Worm (Caenorhabditis elegans) whole organism, L2 larva: Measurements from ENCODE around the gene K02F3.9.

ENCODE experiments used
- F13H6.1 ChIP-seq: sonication (generic microtip); optimal IDR thresholded peaks from 2 replicates; lab custom pipeline; 2016; ENCODE audit warnings: missing genetic modification characterization, missing compliant biosample characterization
- ZK546.5 ChIP-seq: sonication (generic microtip); optimal IDR thresholded peaks from 2 replicates; lab custom pipeline; 2017; ENCODE audit warnings: missing biosample characterization, missing genetic modification characterization
- alr-1 ChIP-seq: fragments of 150-350 bp; optimal IDR thresholded peaks from 2 replicates; lab custom pipeline; 2014; ENCODE audit warnings: missing biosample characterization, missing genetic modification characterization
- aly-2 ChIP-seq: fragments of 150-350 bp; optimal IDR thresholded peaks from 2 replicates; lab custom pipeline; 2014; ENCODE audit warnings: missing biosample characterization, missing genetic modification characterization
- ama-1 ChIP-seq: fragments of 150-350 bp; optimal IDR thresholded peaks from 2 replicates; lab custom pipeline; 2018; ENCODE audit warnings: inconsistent platforms
- blmp-1 ChIP-seq: sonication (generic microtip); optimal IDR thresholded peaks from 2 replicates; lab custom pipeline; 2017; ENCODE audit warnings: missing genetic modification characterization, mild to moderate bottlenecking, missing compliant biosample characterization, antibody characterized with exemption, moderate library complexity; ENCODE audit not compliant: insufficient read depth
- ceh-16 ChIP-seq: fragments of 150-350 bp; optimal IDR thresholded peaks from 2 replicates; lab custom pipeline; 2014; ENCODE audit warnings: missing biosample characterization, missing genetic modification characterization
- ceh-82 ChIP-seq: fragments of 150-350 bp; optimal IDR thresholded peaks from 2 replicates; lab custom pipeline; 2014; ENCODE audit warnings: missing biosample characterization, missing genetic modification characterization
- crh-2 ChIP-seq: sonication (generic microtip); optimal IDR thresholded peaks from 2 replicates; lab custom pipeline; 2017; ENCODE audit warnings: missing biosample characterization, missing genetic modification characterization
- elt-1 ChIP-seq: fragments of 150-350 bp; optimal IDR thresholded peaks from 2 replicates; lab custom pipeline; 2014; ENCODE audit warnings: missing biosample characterization, missing genetic modification characterization
- elt-3 ChIP-seq: sonication (generic microtip); optimal IDR thresholded peaks from 2 replicates; lab custom pipeline; 2017; ENCODE audit warnings: missing biosample characterization, missing genetic modification characterization
- fos-1 ChIP-seq: fragments of 150-350 bp; optimal IDR thresholded peaks from 2 replicates; lab custom pipeline; 2014; ENCODE audit warnings: missing biosample characterization, missing genetic modification characterization
- gmeb-1 ChIP-seq: fragments of 150-350 bp; optimal IDR thresholded peaks from 2 replicates; lab custom pipeline; 2014; ENCODE audit warnings: missing biosample characterization, missing genetic modification characterization
- lin-13 ChIP-seq: fragments of 150-350 bp; optimal IDR thresholded peaks from 2 replicates; lab custom pipeline; 2014; ENCODE audit warnings: missing biosample characterization, missing genetic modification reagents, missing genetic modification characterization
- lin-39 ChIP-seq: fragments of 150-350 bp; optimal IDR thresholded peaks from 2 replicates; lab custom pipeline; 2014; ENCODE audit warnings: missing biosample characterization, missing genetic modification reagents, missing genetic modification characterization
- lsy-2 ChIP-seq, 2 experiments: fragments of 150-350 bp in 1 of 2; sonication (generic microtip) in 1 of 2; optimal IDR thresholded peaks; 2 replicates each; lab custom pipeline; 2014 to 2017; ENCODE audit warnings: missing biosample characterization in 2 of 2, missing genetic modification characterization in 2 of 2
- mab-5 ChIP-seq: fragments of 150-350 bp; optimal IDR thresholded peaks from 2 replicates; lab custom pipeline; 2014; ENCODE audit warnings: missing biosample characterization, missing genetic modification characterization
- mbf-1 ChIP-seq: sonication (generic microtip); optimal IDR thresholded peaks from 2 replicates; lab custom pipeline; 2017; ENCODE audit warnings: missing biosample characterization, missing genetic modification characterization
- mdl-1 ChIP-seq, 2 experiments: fragments of 150-350 bp in 1 of 2; sonication (generic microtip) in 1 of 2; optimal IDR thresholded peaks; 2 replicates each; lab custom pipeline; 2017; ENCODE audit warnings: missing biosample characterization in 2 of 2, missing genetic modification characterization in 2 of 2
- nhr-10 ChIP-seq: sonication (generic microtip); optimal IDR thresholded peaks from 2 replicates; lab custom pipeline; 2017; ENCODE audit warnings: missing biosample characterization, missing genetic modification characterization
- nhr-12 ChIP-seq: fragments of 150-350 bp; optimal IDR thresholded peaks from 2 replicates; lab custom pipeline; 2014; ENCODE audit warnings: missing biosample characterization, missing genetic modification characterization
- nhr-129 ChIP-seq: fragments of 150-350 bp; optimal IDR thresholded peaks from 2 replicates; lab custom pipeline; 2014; ENCODE audit warnings: missing biosample characterization, missing genetic modification characterization
- nhr-23 ChIP-seq: fragments of 150-350 bp; optimal IDR thresholded peaks from 2 replicates; lab custom pipeline; 2014; ENCODE audit warnings: missing biosample characterization, missing genetic modification reagents, missing genetic modification characterization
- nhr-237 ChIP-seq: fragments of 150-350 bp; optimal IDR thresholded peaks from 2 replicates; lab custom pipeline; 2014; ENCODE audit warnings: missing biosample characterization, missing genetic modification characterization
- nhr-25 ChIP-seq: fragments of 150-350 bp; sonication (generic microtip); optimal IDR thresholded peaks from 3 replicates; lab custom pipeline; 2014; ENCODE audit warnings: missing biosample characterization, missing genetic modification characterization
- nhr-77 ChIP-seq: fragments of 150-350 bp; optimal IDR thresholded peaks from 2 replicates; lab custom pipeline; 2014; ENCODE audit warnings: missing biosample characterization, missing genetic modification characterization
- sem-4 ChIP-seq: fragments of 150-350 bp; optimal IDR thresholded peaks from 2 replicates; lab custom pipeline; 2014; ENCODE audit warnings: missing biosample characterization, missing genetic modification reagents, missing genetic modification characterization
- skn-1 ChIP-seq: sonication (generic microtip); optimal IDR thresholded peaks from 2 replicates; lab custom pipeline; 2017; ENCODE audit warnings: missing biosample characterization, missing genetic modification characterization
- sma-3 ChIP-seq: sonication (generic microtip); optimal IDR thresholded peaks from 2 replicates; lab custom pipeline; 2016; ENCODE audit warnings: missing genetic modification reagents, missing genetic modification characterization, missing compliant biosample characterization
- sma-9 ChIP-seq, 2 experiments: fragments of 150-350 bp in 1 of 2; sonication (generic microtip) in 1 of 2; optimal IDR thresholded peaks; 2 replicates each; lab custom pipeline; 2014 to 2016; ENCODE audit warnings: missing genetic modification characterization in 2 of 2, mild to moderate bottlenecking in 1 of 2, missing biosample characterization in 1 of 2, missing compliant biosample characterization in 1 of 2, missing genetic modification reagents in 1 of 2, moderate library complexity in 1 of 2
- snpc-4 ChIP-seq: fragments of 150-350 bp; optimal IDR thresholded peaks from 2 replicates; lab custom pipeline; 2014; ENCODE audit warnings: missing biosample characterization, missing genetic modification characterization
- unc-39 ChIP-seq: fragments of 150-350 bp; optimal IDR thresholded peaks from 2 replicates; lab custom pipeline; 2014; ENCODE audit warnings: missing biosample characterization, missing genetic modification characterization
- ztf-11 ChIP-seq: sonication (generic microtip); optimal IDR thresholded peaks from 2 replicates; lab custom pipeline; 2017; ENCODE audit warnings: missing biosample characterization, missing genetic modification characterization
- ztf-4 ChIP-seq: fragments of 150-350 bp; optimal IDR thresholded peaks from 2 replicates; lab custom pipeline; 2014; ENCODE audit warnings: missing biosample characterization, missing genetic modification characterization

The K02F3.9 gene

DNA sequence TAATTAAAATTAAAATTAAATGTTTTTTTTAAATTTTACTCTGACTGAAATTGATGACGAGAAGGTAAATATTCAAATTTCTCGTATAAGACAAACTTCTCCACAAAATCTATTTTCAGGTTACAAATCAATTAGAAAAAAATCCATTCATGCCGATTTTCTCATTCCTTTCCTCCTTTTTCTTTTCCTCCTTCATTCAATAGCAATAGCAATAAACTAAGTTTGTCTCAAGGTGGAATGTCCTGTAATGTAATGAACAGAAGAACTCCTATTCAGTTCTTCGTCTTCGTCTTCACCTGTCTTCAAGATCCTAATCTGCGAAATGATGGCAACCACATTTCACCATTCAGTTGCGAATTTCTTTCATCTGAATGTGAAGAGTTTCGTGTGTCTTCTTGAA lies 25.3 kb downstream of the K02F3.9 start, which contains the start of gene dac-1:
dac-1 (plus strand) TSS at position 301 of the 400 bp plus-strand sequence.
- TF ChIP-seq lsy-2 (tag; optimal IDR thresholded peaks at IDR 0.05; lab: Kevin White, UChicago): no peak
- TF ChIP-seq blmp-1 (tag; lab: Kevin White, UChicago): no peak
- no peak for TF ChIP-seq gmeb-1 (tag; lab: Kevin White, UChicago)
- no peak for TF ChIP-seq nhr-77 (tag; lab: Kevin White, UChicago)
- TF ChIP-seq nhr-10 (tag; lab: Kevin White, UChicago): no peak
- TF ChIP-seq ceh-16 (tag; lab: Kevin White, UChicago): no peak
- TF ChIP-seq elt-1 (tag; lab: Kevin White, UChicago): no peak
- no peak for TF ChIP-seq mdl-1 (tag; optimal IDR thresholded peaks at IDR 0.05; lab: Kevin White, UChicago)
- no peak for TF ChIP-seq ama-1
- no peak for TF ChIP-seq nhr-25
- TF ChIP-seq nhr-129 (tag; lab: Kevin White, UChicago): no peak
- no peak for TF ChIP-seq nhr-12
- TF ChIP-seq sma-3 (GFP tag; lab: Kevin White, UChicago): no peak
- TF ChIP-seq nhr-237 (tag; lab: Kevin White, UChicago): no peak
- TF ChIP-seq nhr-23: no peak
- TF ChIP-seq aly-2 (tag; lab: Kevin White, UChicago): no peak
- TF ChIP-seq fos-1 (tag; lab: Kevin White, UChicago): no peak
- TF ChIP-seq alr-1 (tag; lab: Kevin White, UChicago): no peak

DNA sequence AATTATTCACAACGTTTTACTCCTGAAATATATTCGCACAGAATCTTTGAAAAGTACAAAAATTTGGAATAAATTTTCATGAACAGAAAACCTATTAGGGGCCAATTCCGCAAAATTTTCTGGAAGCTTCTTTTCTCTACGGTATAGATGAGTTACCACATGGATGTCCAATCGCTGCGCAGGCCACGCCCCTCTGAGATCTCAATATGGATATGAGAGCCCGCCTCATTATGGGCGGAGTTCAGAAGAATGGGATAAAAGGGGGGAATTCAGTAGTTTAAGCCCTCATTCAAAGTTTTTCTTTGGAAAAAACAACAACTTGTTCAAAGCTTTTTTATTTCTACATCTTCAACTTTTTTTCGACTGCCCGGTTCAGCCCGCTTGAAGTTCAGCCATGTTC lies 29.6 kb downstream of the K02F3.9 start, which contains the start of gene daf-7:
daf-7 (plus strand) TSS at position 301 of the 400 bp plus-strand sequence.
- no peak for TF ChIP-seq aly-2 (tag; lab: Kevin White, UChicago)
- no peak for TF ChIP-seq fos-1 (tag; lab: Kevin White, UChicago)
- no peak for TF ChIP-seq sem-4 (tag; lab: Kevin White, UChicago)
- TF ChIP-seq gmeb-1 (tag; lab: Kevin White, UChicago): no peak
- no peak for TF ChIP-seq F13H6.1 (tag; lab: Kevin White, UChicago)
- no peak for TF ChIP-seq nhr-23
- TF ChIP-seq crh-2: no peak
- TF ChIP-seq elt-3: no peak
- TF ChIP-seq unc-39: no peak
- TF ChIP-seq lin-39 (tag; lab: Kevin White, UChicago): no peak
- no peak for TF ChIP-seq sma-9 (GFP tag; optimal IDR thresholded peaks at IDR 0.05; lab: Kevin White, UChicago)
- TF ChIP-seq sma-9 (tag; optimal IDR thresholded peaks at IDR 0.05; lab: Kevin White, UChicago): no peak

DNA sequence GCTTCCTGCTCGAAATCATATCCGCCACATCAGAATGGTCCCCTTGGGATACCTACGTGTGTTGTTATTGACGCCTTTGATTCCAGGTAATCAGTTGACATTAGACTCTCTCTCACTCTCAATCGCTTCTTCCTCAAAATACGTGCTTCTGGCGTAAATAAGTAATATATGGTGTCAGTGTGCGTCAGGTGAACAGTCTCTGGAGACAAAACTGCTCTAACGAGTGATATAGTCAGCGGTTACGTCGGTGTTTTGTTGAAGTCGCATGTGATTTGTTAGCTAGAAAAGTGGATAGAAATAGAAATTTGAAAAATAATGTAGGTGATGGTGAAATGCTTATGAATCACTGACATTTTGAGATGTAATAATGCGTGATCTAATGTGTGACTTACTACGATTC lies 39.1 kb downstream of the K02F3.9 start:
- no peak for TF ChIP-seq nhr-23
- TF ChIP-seq F13H6.1 (tag; lab: Kevin White, UChicago): no peak
- no peak for TF ChIP-seq ZK546.5 (tag; lab: Kevin White, UChicago)
- TF ChIP-seq elt-1 (tag; lab: Kevin White, UChicago): no peak
- TF ChIP-seq sem-4 (tag; lab: Kevin White, UChicago): no peak
- no peak for TF ChIP-seq mab-5 (tag; lab: Kevin White, UChicago)
- no peak for TF ChIP-seq gmeb-1 (tag; lab: Kevin White, UChicago)
- no peak for TF ChIP-seq nhr-10 (tag; lab: Kevin White, UChicago)
- no peak for TF ChIP-seq nhr-12
- TF ChIP-seq elt-3: no peak
- no peak for TF ChIP-seq crh-2
- no peak for TF ChIP-seq mbf-1 (tag; lab: Kevin White, UChicago)
- TF ChIP-seq snpc-4 (tag; lab: Kevin White, UChicago): no peak
- TF ChIP-seq, all 48 proteins: peak for 0

DNA sequence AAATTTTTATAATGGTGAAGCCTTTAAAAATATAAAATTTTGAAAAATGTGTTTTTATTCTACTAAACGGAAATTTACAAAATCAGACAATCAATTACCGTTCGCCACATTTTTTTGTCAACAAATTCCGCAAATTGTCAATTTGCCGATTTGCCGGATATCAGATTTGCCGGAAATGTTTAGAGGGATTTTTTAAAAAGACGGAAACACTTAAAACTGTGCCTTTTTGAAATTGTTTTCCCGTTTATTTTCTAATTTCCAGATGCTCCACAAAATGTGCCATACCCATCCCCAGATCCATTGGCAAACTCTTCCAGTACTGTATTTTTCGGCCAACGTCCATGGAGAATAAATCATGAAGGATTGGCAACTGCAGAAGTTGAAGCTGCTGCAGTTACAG lies 43.7 kb downstream of the K02F3.9 start:
- no peak for TF ChIP-seq ztf-11 (tag; lab: Kevin White, UChicago)
- TF ChIP-seq, all 48 proteins: peak for 0

DNA sequence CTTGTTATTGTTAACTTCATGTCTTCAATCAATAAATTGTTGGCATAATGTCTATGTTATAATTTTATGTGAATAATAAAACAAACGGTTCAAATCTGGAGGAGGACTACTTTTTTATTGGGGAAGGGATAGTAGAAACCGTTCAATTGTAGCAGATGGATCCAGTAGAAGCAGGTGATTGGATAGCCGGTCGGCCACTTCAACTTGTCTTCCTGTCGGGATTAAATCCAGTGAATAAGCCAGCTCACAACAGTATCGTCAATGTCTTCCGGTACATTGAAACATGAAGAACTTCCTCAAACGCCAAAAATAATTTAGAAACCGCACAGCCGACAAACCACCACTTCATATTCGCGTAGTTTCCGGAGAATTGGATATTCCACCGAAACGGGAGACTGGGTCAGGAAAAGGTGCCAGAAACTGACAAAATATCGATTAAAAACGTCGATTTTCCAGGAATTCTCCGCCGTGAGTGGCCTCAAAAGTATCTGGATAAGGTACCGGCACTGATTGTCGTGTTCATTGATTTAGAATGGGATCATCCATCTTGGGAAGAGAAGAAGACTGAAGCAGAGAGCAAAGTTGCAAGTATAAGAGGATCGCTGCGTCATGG lies 46.1 kb downstream of the K02F3.9 start, which contains the start of gene trpp-11:
trpp-11 (plus strand) TSS at position 153 of the 613 bp plus-strand sequence.
- TF ChIP-seq skn-1 (tag; lab: Kevin White, UChicago) (no peak), lin-13 (no peak), sma-9 (GFP tag; optimal IDR thresholded peaks at IDR 0.05; lab: Kevin White, UChicago) (no peak), sma-9 (tag; optimal IDR thresholded peaks at IDR 0.05; lab: Kevin White, UChicago) (no peak), ceh-16 (tag; lab: Kevin White, UChicago) (no peak), ztf-4 (tag; lab: Kevin White, UChicago) (no peak), ceh-82 (tag; lab: Kevin White, UChicago) (no peak)
